Worm (Caenorhabditis elegans): ENCODE results near the gene F41E7.9.

Gene F41E7.9

DNA sequence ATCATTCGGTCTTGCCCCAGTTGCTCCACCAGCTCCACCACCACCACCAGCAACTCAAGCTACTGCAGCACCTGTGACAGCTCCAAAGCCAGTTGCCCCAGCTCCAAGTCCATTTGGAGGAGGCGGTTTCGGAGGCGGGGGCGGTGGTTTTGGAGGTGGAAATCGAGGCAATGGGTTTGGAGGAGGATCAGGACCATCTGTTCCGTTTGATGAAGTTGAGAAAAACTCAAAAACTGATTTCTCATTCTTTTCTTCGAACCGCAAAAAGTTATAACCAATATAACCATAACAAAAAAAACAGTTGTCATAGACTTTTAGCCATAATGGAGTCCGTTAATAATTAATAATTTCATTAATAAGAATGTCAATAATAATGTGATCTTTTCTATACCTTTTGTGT lies 5.6 kb upstream of the F41E7.9 start:
- TF ChIP-seq C08G9.2 (tag; optimal IDR thresholded peaks at IDR 0.05) = no peak
- no peak for TF ChIP-seq hlh-8 (tag; optimal IDR thresholded peaks at IDR 0.05)
- TF ChIP-seq syd-9 (tag; optimal IDR thresholded peaks at IDR 0.05) = no peak
- TF ChIP-seq dmd-4 (tag; optimal IDR thresholded peaks at IDR 0.05; ENCODE audit: borderline replicate concordance) = no peak
- TF ChIP-seq tbx-7 (tag; optimal IDR thresholded peaks at IDR 0.05) = no peak
- no peak for TF ChIP-seq ceh-48 (tag; optimal IDR thresholded peaks at IDR 0.05)
- TF ChIP-seq ceh-18 (tag; optimal IDR thresholded peaks at IDR 0.05) = no peak
- TF ChIP-seq pha-4 (tag; optimal IDR thresholded peaks at IDR 0.05) = no peak
- no peak for TF ChIP-seq ceh-45 (GFP tag; IDR thresholded peaks at IDR 0.05)
- TF ChIP-seq sox-2 (GFP tag; IDR thresholded peaks at IDR 0.05) = no peak
- TF ChIP-seq unc-3 (GFP tag; conservative IDR thresholded peaks at IDR 0.05) = no peak
- no peak for TF ChIP-seq unc-3 (tag; optimal IDR thresholded peaks at IDR 0.05)
- TF ChIP-seq ceh-14 (tag; optimal IDR thresholded peaks at IDR 0.05) = no peak
- no peak for TF ChIP-seq Y22D7AL.16 (tag; optimal IDR thresholded peaks at IDR 0.05)

ce11 chrX:10319653-10320052 lies 3.8 kb upstream of the F41E7.9 start:
- TF ChIP-seq lin-11 (tag; optimal IDR thresholded peaks at IDR 0.05) (no peak), C08G9.2 (tag; optimal IDR thresholded peaks at IDR 0.05) (no peak)

- TF ChIP-seq ceh-34 (tag; optimal IDR thresholded peaks at IDR 0.05) (no peak), unc-86 (tag; optimal IDR thresholded peaks at IDR 0.05) (no peak), npax-4 (tag; optimal IDR thresholded peaks at IDR 0.05) (no peak), nhr-232 (tag; optimal IDR thresholded peaks at IDR 0.05) (no peak), odd-2 (tag; optimal IDR thresholded peaks at IDR 0.05) (no peak)
Measured at ce11 chrX:10318437-10318836, 2.6 kb upstream of the F41E7.9 start.

DNA sequence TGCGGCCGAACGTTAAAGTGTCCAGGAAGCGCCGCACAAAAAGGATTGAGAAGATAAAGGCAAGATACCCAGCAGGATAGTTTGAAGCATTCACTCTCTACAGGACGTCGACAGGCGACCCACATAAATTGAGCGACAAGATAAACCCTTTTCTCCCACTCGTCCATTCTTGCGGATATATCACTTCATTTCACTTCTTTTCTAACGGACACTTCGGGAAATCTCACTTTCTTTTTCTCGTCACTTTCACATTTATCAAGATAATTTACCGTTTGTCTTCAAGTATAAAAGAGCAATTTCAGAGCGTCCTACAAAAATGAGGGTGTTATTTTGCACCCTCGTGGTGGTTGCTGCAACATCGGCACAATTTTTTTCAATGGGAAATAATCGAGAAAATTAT lies 1.8 kb upstream of the F41E7.9 start, which contains the start of gene R07E3.6:
Gene R07E3.6, plus strand, starts transcription at position 158 of the 400 bp plus-strand sequence.
- TF ChIP-seq hlh-15 (tag; optimal IDR thresholded peaks at IDR 0.05) (no peak), ahr-1 (tag; optimal IDR thresholded peaks at IDR 0.05) (no peak), ceh-9 (tag; optimal IDR thresholded peaks at IDR 0.05) (no peak), hlh-13 (GFP tag; optimal IDR thresholded peaks at IDR 0.05) (no peak), ceh-19 (GFP tag; optimal IDR thresholded peaks at IDR 0.05) (no peak), unc-55 (GFP tag; optimal IDR thresholded peaks at IDR 0.05) (no peak), sox-4 (tag; optimal IDR thresholded peaks at IDR 0.05) (no peak), ceh-45 (GFP tag; IDR thresholded peaks at IDR 0.05) (no peak), tbx-7 (tag; optimal IDR thresholded peaks at IDR 0.05) (no peak)

- no peak for TF ChIP-seq C08G9.2 (tag; optimal IDR thresholded peaks at IDR 0.05)
Measured at ce11 chrX:10310366-10310765, 5.4 kb downstream of the F41E7.9 start, which contains the start of gene F41E7.6. Gene F41E7.6, minus strand, starts transcription at chrX:10310466.

DNA sequence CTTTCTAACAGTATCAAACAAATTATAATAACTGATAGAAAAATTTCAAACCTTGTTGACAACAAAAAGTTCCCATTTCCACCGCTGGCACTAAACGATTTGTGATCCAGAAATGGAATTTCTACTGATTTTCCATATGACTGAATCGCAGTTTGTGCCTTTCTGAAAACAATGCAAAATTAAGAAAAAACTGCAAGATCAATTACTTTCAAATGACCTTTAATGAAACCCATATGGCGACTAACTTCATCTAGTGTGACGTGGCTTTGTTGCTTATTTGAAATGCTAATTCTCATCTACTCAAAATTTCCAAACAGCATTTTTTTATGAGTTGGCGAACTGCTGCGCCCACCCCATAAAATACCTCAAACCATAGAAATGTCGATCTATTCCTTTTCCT lies 8.3 kb downstream of the F41E7.9 start, which contains the start of gene F41E7.7:
Gene F41E7.7, plus strand, starts transcription at position 301 of the 400 bp plus-strand sequence.
- TF ChIP-seq hlh-30 (tag; optimal IDR thresholded peaks at IDR 0.05; ENCODE audit: insufficient read depth) = no peak
- TF ChIP-seq lim-6 (tag; optimal IDR thresholded peaks at IDR 0.05) = no peak
- no peak for TF ChIP-seq C08G9.2 (tag; optimal IDR thresholded peaks at IDR 0.05)
- no peak for TF ChIP-seq mec-3 (tag; optimal IDR thresholded peaks at IDR 0.05; ENCODE audit: borderline replicate concordance)
- TF ChIP-seq ceh-24 (tag; optimal IDR thresholded peaks at IDR 0.05) = no peak
- TF ChIP-seq pqm-1 (tag; optimal IDR thresholded peaks at IDR 0.05) = no peak
- no peak for TF ChIP-seq pros-1 (tag; optimal IDR thresholded peaks at IDR 0.05)
- no peak for TF ChIP-seq pax-1 (tag; optimal IDR thresholded peaks at IDR 0.05)
- TF ChIP-seq ttx-3 (tag; optimal IDR thresholded peaks at IDR 0.05) = no peak
- no peak for TF ChIP-seq ceh-30 (tag; optimal IDR thresholded peaks at IDR 0.05)
- TF ChIP-seq ahr-1 (tag; optimal IDR thresholded peaks at IDR 0.05) = no peak
- no peak for TF ChIP-seq pha-4 (tag; optimal IDR thresholded peaks at IDR 0.05)
- no peak for TF ChIP-seq zip-5 (tag; optimal IDR thresholded peaks at IDR 0.05)
